Fruit fly (Drosophila melanogaster) whole organism, embryonic: ENCODE data around the gene HisCl1.

Experiments
- Atf3 ChIP-seq: fragments of 200-800 bp; sonication (Bioruptor generic); optimal IDR thresholded peaks from 3 replicates; lab custom pipeline; 2016; ENCODE audit warnings: missing biosample characterization, missing genetic modification characterization
- BtbVII ChIP-seq: fragments of 200-800 bp; sonication (Bioruptor generic); optimal IDR thresholded peaks from 3 replicates; lab custom pipeline; 2017; ENCODE audit warnings: missing biosample characterization, mild to moderate bottlenecking, missing genetic modification characterization
- CG10431 ChIP-seq: fragments of 200-800 bp; sonication (Bioruptor generic); optimal IDR thresholded peaks from 3 replicates; lab custom pipeline; 2018; ENCODE audit warnings: missing biosample characterization, mild to moderate bottlenecking, missing genetic modification characterization
- CG12299 ChIP-seq: fragments of 200-800 bp; sonication (Bioruptor generic); optimal IDR thresholded peaks from 2 replicates; lab custom pipeline; 2018; ENCODE audit warnings: missing biosample characterization, mild to moderate bottlenecking, missing genetic modification characterization
- CG12391 ChIP-seq: fragments of 200-800 bp; sonication (Bioruptor generic); optimal IDR thresholded peaks from 3 replicates; lab custom pipeline; 2018; ENCODE audit warnings: missing biosample characterization, mild to moderate bottlenecking, missing genetic modification characterization, moderate library complexity
- CG12659 ChIP-seq: fragments of 200-800 bp; sonication (Bioruptor generic); optimal IDR thresholded peaks from 3 replicates; lab custom pipeline; 2017; ENCODE audit warnings: mild to moderate bottlenecking, missing biosample characterization, missing genetic modification reagents, missing genetic modification characterization
- CG13424 ChIP-seq: fragments of 200-800 bp; sonication (Bioruptor generic); optimal IDR thresholded peaks from 2 replicates; lab custom pipeline; 2019; ENCODE audit warnings: missing biosample characterization, mild to moderate bottlenecking, missing genetic modification characterization, moderate library complexity
- CG15269 ChIP-seq: fragments of 200-800 bp; sonication (Bioruptor generic); optimal IDR thresholded peaks from 2 replicates; lab custom pipeline; 2018; ENCODE audit warnings: missing biosample characterization, mild to moderate bottlenecking, missing genetic modification characterization, moderate library complexity
- CG15696 ChIP-seq: fragments of 200-800 bp; sonication (Bioruptor generic); optimal IDR thresholded peaks from 2 replicates; lab custom pipeline; 2019; ENCODE audit warnings: missing biosample characterization, mild to moderate bottlenecking, missing genetic modification characterization, moderate library complexity
- CG17612 ChIP-seq: fragments of 200-800 bp; sonication (Bioruptor generic); IDR thresholded peaks from 2 replicates; pipeline ENCODE4 v1.3.6; 2022; ENCODE audit warnings: missing biosample characterization, missing genetic modification characterization
- CG18011 ChIP-seq: fragments of 200-800 bp; sonication (Bioruptor generic); optimal IDR thresholded peaks from 2 replicates; lab custom pipeline; 2017; ENCODE audit warnings: missing biosample characterization, missing genetic modification characterization, mild to moderate bottlenecking, moderate library complexity, missing genotype
- CG2120 ChIP-seq: fragments of 200-800 bp; sonication (Bioruptor generic); optimal IDR thresholded peaks from 3 replicates; lab custom pipeline; 2016; ENCODE audit warnings: missing biosample characterization, missing genetic modification characterization
- CG2678 ChIP-seq: fragments of 200-800 bp; sonication (Bioruptor generic); optimal IDR thresholded peaks from 3 replicates; lab custom pipeline; 2019; ENCODE audit warnings: missing biosample characterization, mild to moderate bottlenecking, missing genetic modification characterization, moderate library complexity
- CG30020 ChIP-seq: fragments of 200-800 bp; optimal IDR thresholded peaks from 2 replicates; lab custom pipeline; 2019; ENCODE audit warnings: missing biosample characterization, mild to moderate bottlenecking, missing genetic modification characterization, moderate library complexity
- CG30403 ChIP-seq: fragments of 200-800 bp; sonication (Bioruptor generic); optimal IDR thresholded peaks from 3 replicates; lab custom pipeline; 2016; ENCODE audit warnings: missing biosample characterization, missing genetic modification characterization
- CG4617 ChIP-seq: fragments of 200-800 bp; sonication (Bioruptor generic); optimal IDR thresholded peaks from 3 replicates; lab custom pipeline; 2016; ENCODE audit warnings: missing biosample characterization, missing genetic modification characterization, borderline replicate concordance
- CG5953 ChIP-seq: fragments of 200-800 bp; sonication (Bioruptor generic); IDR thresholded peaks from 2 replicates; pipeline ENCODE4 v1.3.6; 2022; ENCODE audit warnings: missing biosample characterization, missing genetic modification characterization
- CG6765 ChIP-seq: fragments of 200-800 bp; sonication (Bioruptor generic); optimal IDR thresholded peaks from 3 replicates; lab custom pipeline; 2017; ENCODE audit warnings: missing biosample characterization, mild to moderate bottlenecking, missing genetic modification characterization
- CG7786 ChIP-seq: fragments of 200-800 bp; sonication (Bioruptor generic); optimal IDR thresholded peaks from 2 replicates; lab custom pipeline; 2016; ENCODE audit warnings: missing biosample characterization, missing genetic modification characterization
- CG7839 ChIP-seq: fragments of 200-800 bp; sonication (Bioruptor generic); optimal IDR thresholded peaks from 3 replicates; lab custom pipeline; 2018; ENCODE audit warnings: missing biosample characterization, mild to moderate bottlenecking, missing genetic modification characterization, moderate library complexity
- CG8944 ChIP-seq: fragments of 200-800 bp; sonication (Bioruptor generic); optimal IDR thresholded peaks from 3 replicates; lab custom pipeline; 2016; ENCODE audit warnings: missing biosample characterization, missing genetic modification characterization
- CG9437 ChIP-seq: fragments of 200-800 bp; sonication (Bioruptor generic); optimal IDR thresholded peaks from 2 replicates; lab custom pipeline; 2018; ENCODE audit warnings: missing biosample characterization, mild to moderate bottlenecking, missing genetic modification characterization
- CG9876 ChIP-seq: fragments of 200-800 bp; sonication (Bioruptor generic); optimal IDR thresholded peaks from 2 replicates; lab custom pipeline; 2016; ENCODE audit warnings: missing biosample characterization, missing genetic modification characterization
- CG9932 ChIP-seq: fragments of 200-800 bp; sonication (Bioruptor generic); IDR thresholded peaks from 2 replicates; pipeline ENCODE4 v1.3.6; 2022; ENCODE audit warnings: missing biosample characterization, missing genetic modification characterization
- Drgx ChIP-seq: fragments of 200-800 bp; sonication (Bioruptor generic); IDR thresholded peaks from 2 replicates; pipeline ENCODE4 v1.3.6; 2022; ENCODE audit warnings: missing biosample characterization, missing genetic modification characterization
- Fer3 ChIP-seq: fragments of 200-800 bp; sonication (Bioruptor generic); optimal IDR thresholded peaks from 2 replicates; lab custom pipeline; 2018; ENCODE audit warnings: missing biosample characterization, mild to moderate bottlenecking, missing genetic modification characterization, moderate library complexity
- Hr39 ChIP-seq: fragments of >200 bp; optimal IDR thresholded peaks from 2 replicates; lab custom pipeline; 2017
- Hr78 ChIP-seq, 2 experiments: fragments of 200-800 bp in 1 of 2; fragments of >200 bp in 1 of 2; sonication (Bioruptor generic) in 1 of 2; optimal IDR thresholded peaks; 2 replicates each; lab custom pipeline; 2017 to 2019; ENCODE audit warnings: missing biosample characterization in 2 of 2, missing genetic modification characterization in 2 of 2, mild to moderate bottlenecking in 1 of 2, moderate library complexity in 1 of 2
- Hsf ChIP-seq: fragments of 200-800 bp; sonication (Bioruptor generic); optimal IDR thresholded peaks from 3 replicates; lab custom pipeline; 2016; ENCODE audit warnings: missing biosample characterization, missing genetic modification characterization
- Lpt ChIP-seq: fragments of >200 bp; optimal IDR thresholded peaks from 2 replicates; lab custom pipeline; 2018; ENCODE audit warnings: missing biosample characterization, missing genetic modification characterization
- Mrtf ChIP-seq: fragments of 200-800 bp; sonication (Bioruptor generic); IDR thresholded peaks from 3 replicates; pipeline ENCODE4 v1.3.6; 2022; ENCODE audit warnings: missing biosample characterization, missing genetic modification characterization
- Rx ChIP-seq: fragments of 200-800 bp; sonication (Bioruptor generic); IDR thresholded peaks from 2 replicates; pipeline ENCODE4 v1.3.6; 2022; ENCODE audit warnings: missing biosample characterization, missing genetic modification characterization
- Scr ChIP-seq: fragments of 200-800 bp; sonication (Bioruptor generic); IDR thresholded peaks from 2 replicates; pipeline ENCODE4 v1.3.6; 2022; ENCODE audit warnings: missing biosample characterization, missing genetic modification characterization; ENCODE audit not compliant: partially characterized antibody
- YL-1 ChIP-seq: fragments of 200-800 bp; sonication (Bioruptor generic); optimal IDR thresholded peaks from 3 replicates; lab custom pipeline; 2017; ENCODE audit warnings: missing biosample characterization, mild to moderate bottlenecking, missing genetic modification characterization
- croc ChIP-seq: fragments of 200-800 bp; sonication (Bioruptor generic); conservative IDR thresholded peaks from 3 replicates; pipeline ENCODE4 v1.3.6; 2022; ENCODE audit warnings: missing biosample characterization, missing genetic modification characterization
- disco-r ChIP-seq: fragments of 200-800 bp; sonication (Bioruptor generic); optimal IDR thresholded peaks from 2 replicates; lab custom pipeline; 2016; ENCODE audit warnings: missing biosample characterization, missing genetic modification characterization
- gcm2 ChIP-seq: fragments of 200-800 bp; sonication (Bioruptor generic); optimal IDR thresholded peaks from 2 replicates; lab custom pipeline; 2016; ENCODE audit warnings: missing biosample characterization, missing genetic modification characterization
- gem ChIP-seq: fragments of 200-800 bp; sonication (Bioruptor generic); optimal IDR thresholded peaks from 2 replicates; lab custom pipeline; 2019; ENCODE audit warnings: missing biosample characterization, mild to moderate bottlenecking, missing genetic modification characterization, moderate library complexity
- hth ChIP-seq: fragments of >200 bp; optimal IDR thresholded peaks from 2 replicates; lab custom pipeline; 2017; ENCODE audit warnings: inconsistent platforms
- insv ChIP-seq, 2 experiments: fragments of 200-800 bp; sonication (Bioruptor generic); optimal IDR thresholded peaks; 3 replicates each; lab custom pipeline; 2016 to 2018; ENCODE audit warnings: missing biosample characterization in 2 of 2, missing genetic modification characterization in 2 of 2
- jing ChIP-seq: fragments of 200-800 bp; sonication (Bioruptor generic); optimal IDR thresholded peaks from 2 replicates; lab custom pipeline; 2018; ENCODE audit warnings: missing biosample characterization, mild to moderate bottlenecking, missing genetic modification characterization
- otp ChIP-seq: fragments of 200-800 bp; sonication (Bioruptor generic); IDR thresholded peaks from 3 replicates; pipeline ENCODE4, ENCODE4 v1.3.6; 2022; ENCODE audit warnings: missing biosample characterization, missing genetic modification characterization
- sob ChIP-seq: fragments of 200-800 bp; sonication (Bioruptor generic); IDR thresholded peaks from 2 replicates; pipeline ENCODE4 v1.3.6; 2022; ENCODE audit warnings: missing biosample characterization, missing genetic modification characterization
- sqz ChIP-seq: fragments of 200-800 bp; sonication (Bioruptor generic); optimal IDR thresholded peaks from 3 replicates; lab custom pipeline; 2018; ENCODE audit warnings: missing biosample characterization, mild to moderate bottlenecking, missing genetic modification characterization
- sr ChIP-seq: fragments of 200-800 bp; sonication (Bioruptor generic); IDR thresholded peaks from 3 replicates; pipeline ENCODE4 v1.3.6; 2022; ENCODE audit warnings: missing biosample characterization, missing genetic modification characterization
- tio ChIP-seq: fragments of 200-800 bp; sonication (Bioruptor generic); optimal IDR thresholded peaks from 2 replicates; lab custom pipeline; 2017; ENCODE audit warnings: missing biosample characterization, missing genetic modification characterization, inconsistent platforms
- trem ChIP-seq: fragments of 200-800 bp; optimal IDR thresholded peaks from 3 replicates; lab custom pipeline; 2019; ENCODE audit warnings: missing biosample characterization, mild to moderate bottlenecking, missing genetic modification characterization, moderate library complexity
- vvl ChIP-seq: fragments of 200-800 bp; sonication (Bioruptor generic); IDR thresholded peaks from 2 replicates; pipeline ENCODE4 v1.3.6; 2022; ENCODE audit warnings: missing biosample characterization, missing genetic modification characterization
- zen ChIP-seq: fragments of 200-800 bp; sonication (Bioruptor generic); optimal IDR thresholded peaks from 3 replicates; lab custom pipeline; 2018; ENCODE audit warnings: missing biosample characterization, mild to moderate bottlenecking, missing genetic modification characterization, moderate library complexity

Gene HisCl1

DNA sequence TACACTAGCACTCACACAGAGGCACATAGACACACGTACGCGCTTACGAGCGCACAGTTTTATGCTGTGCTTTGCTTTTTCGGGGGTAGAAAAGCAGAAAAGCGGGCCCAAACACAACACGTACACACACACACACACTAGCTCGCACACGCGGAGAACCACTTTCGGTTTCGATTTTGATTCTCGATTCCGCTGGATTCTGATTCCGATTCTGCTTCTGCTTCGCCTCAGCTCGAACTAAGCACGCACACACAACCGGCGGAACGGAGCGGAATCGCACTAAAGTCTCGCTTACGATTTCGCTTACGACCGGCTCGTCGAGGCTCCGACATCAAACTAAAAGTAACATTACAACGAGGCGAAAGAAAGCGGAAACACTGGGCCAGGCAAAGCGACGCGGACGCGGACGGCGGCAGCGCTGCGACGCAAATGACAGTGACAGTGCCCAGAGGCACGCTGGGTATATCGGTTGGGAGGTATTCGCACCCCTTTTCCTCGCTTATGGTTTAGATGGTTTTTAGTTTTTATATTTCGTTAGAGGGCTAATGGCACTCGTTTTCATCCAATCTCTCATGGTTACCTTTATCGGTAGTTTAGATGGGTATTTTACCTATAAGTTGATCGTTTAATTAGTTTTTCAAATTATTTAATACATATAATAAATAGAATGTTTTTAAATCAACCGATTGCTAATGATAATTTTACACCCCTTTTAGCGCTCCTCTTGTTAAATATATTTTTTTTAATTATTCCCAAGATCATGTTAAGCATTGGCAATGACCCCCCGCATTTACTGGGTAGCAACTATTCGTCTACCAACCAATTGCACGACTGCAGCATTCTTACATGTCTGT lies 8.7 kb upstream of the HisCl1 start (continued):
- TF ChIP-seq zen (tag; lab: Kevin White, UChicago): peak; percentile 4
- no peak for TF ChIP-seq sr (GFP tag; lab: Robert Waterston, UW)
- TF ChIP-seq croc (GFP tag; lab: Robert Waterston, UW): no peak; the same call in 2 of the 3 replicates
- TF ChIP-seq Fer3 (tag; lab: Kevin White, UChicago): no peak
- TF ChIP-seq YL-1 (GFP tag; lab: Kevin White, UChicago): peak; percentile 54
- peak; percentile 75 for TF ChIP-seq CG10431 (GFP tag; lab: Kevin White, UChicago)
- TF ChIP-seq gem: peak; percentile 79
- peak; percentile 70 for TF ChIP-seq CG30403
- no peak for TF ChIP-seq CG6765 (GFP tag; lab: Kevin White, UChicago)
- no peak for TF ChIP-seq hth (lab: Kevin White, UChicago)
- peak in 1 of 2 experiments; percentile 67 for TF ChIP-seq Hr78 (GFP tag; optimal IDR thresholded peaks at IDR 0.05; lab: Kevin White, UChicago)
- peak; percentile 56 for TF ChIP-seq CG2120
- TF ChIP-seq disco-r (GFP tag; lab: Kevin White, UChicago): no peak
- peak; percentile 18 for TF ChIP-seq Hsf (GFP tag; lab: Kevin White, UChicago)
- TF ChIP-seq Drgx: peak; percentile 6; the same call in 1 of the 2 replicates
- peak; percentile 49 for TF ChIP-seq CG30020 (tag; lab: Kevin White, UChicago)
- TF ChIP-seq sqz (GFP tag; lab: Kevin White, UChicago): peak; percentile 4
- peak; percentile 57 for TF ChIP-seq CG15269
- TF ChIP-seq Mrtf (GFP tag; lab: Robert Waterston, UW): no peak
- TF ChIP-seq trem (tag; lab: Kevin White, UChicago): no peak
- peak; percentile 11 for TF ChIP-seq CG12299 (tag; lab: Kevin White, UChicago)
- peak; percentile 77 for TF ChIP-seq CG2678 (tag; lab: Kevin White, UChicago)
- peak; percentile 79 for TF ChIP-seq tio (GFP tag; lab: Kevin White, UChicago)
- TF ChIP-seq Lpt: no peak
- TF ChIP-seq CG9876 (GFP tag; lab: Kevin White, UChicago): no peak
- TF ChIP-seq CG12659 (GFP tag; lab: Kevin White, UChicago): peak; percentile 77
- TF ChIP-seq CG18011 (GFP tag; lab: Kevin White, UChicago): peak; percentile 37
- TF ChIP-seq BtbVII (GFP tag; lab: Kevin White, UChicago): peak; percentile 61
- TF ChIP-seq CG8944: peak; percentile 19
- no peak for TF ChIP-seq Rx
- peak; percentile 49 for TF ChIP-seq gcm2
- no peak for TF ChIP-seq CG7786 (GFP tag; lab: Kevin White, UChicago)
- peak; percentile 19; the same call in 1 of the 2 replicates for TF ChIP-seq Scr (GFP tag; lab: Robert Waterston, UW)
- peak in 1 of 2 experiments; percentile 34 for TF ChIP-seq insv (GFP tag; optimal IDR thresholded peaks at IDR 0.05; lab: Kevin White, UChicago)
- peak; percentile 60; the same call in 1 of the 2 replicates for TF ChIP-seq CG9932 (GFP tag; lab: Robert Waterston, UW)
- TF ChIP-seq CG4617: peak; percentile 27
- TF ChIP-seq CG15696: peak; percentile 71
- TF ChIP-seq jing: no peak
- TF ChIP-seq otp (GFP tag; lab: Robert Waterston, UW): peak; percentile 51
- TF ChIP-seq CG9437 (GFP tag; lab: Kevin White, UChicago): peak; percentile 82
- peak; percentile 49; the same call in 1 of the 2 replicates for TF ChIP-seq sob
- peak; percentile 51; the same call in 1 of the 2 replicates for TF ChIP-seq CG5953 (GFP tag; lab: Robert Waterston, UW)
- TF ChIP-seq Hr39 (lab: Kevin White, UChicago): no peak
- TF ChIP-seq CG12391: peak; percentile 83
- peak; percentile 81 for TF ChIP-seq CG13424
- TF ChIP-seq Atf3: no peak
- TF ChIP-seq vvl (GFP tag; lab: Robert Waterston, UW): 0 out of 2 replicates have a peak, but pooled peaks have one; percentile 26
- TF ChIP-seq CG17612 (GFP tag; lab: Robert Waterston, UW): no peak
- TF ChIP-seq CG7839 (tag; lab: Kevin White, UChicago): peak; percentile 68
